Worm (Caenorhabditis elegans) whole organism, L3 larva: ENCODE results near the gene crt-1.

ENCODE experiments used
- R02D3.7 ChIP-seq: fragments of 150-350 bp; optimal IDR thresholded peaks from 2 replicates; lab custom pipeline; 2014; ENCODE audit warnings: missing biosample characterization, missing genetic modification characterization
- ceh-28 ChIP-seq: fragments of 150-350 bp; optimal IDR thresholded peaks from 2 replicates; lab custom pipeline; 2014; ENCODE audit warnings: missing biosample characterization, missing genetic modification reagents, missing genetic modification characterization
- ceh-82 ChIP-seq: fragments of 150-350 bp; optimal IDR thresholded peaks from 2 replicates; lab custom pipeline; 2014; ENCODE audit warnings: missing biosample characterization, missing genetic modification characterization
- daf-12 ChIP-seq: fragments of 150-350 bp; optimal IDR thresholded peaks from 2 replicates; lab custom pipeline; 2014; ENCODE audit warnings: missing biosample characterization, missing genetic modification reagents, missing genetic modification characterization
- jun-1 ChIP-seq: fragments of 150-350 bp; optimal IDR thresholded peaks from 2 replicates; lab custom pipeline; 2014; ENCODE audit warnings: missing biosample characterization, missing genetic modification reagents, missing genetic modification characterization
- lin-15B ChIP-seq: fragments of 150-350 bp; optimal IDR thresholded peaks from 2 replicates; lab custom pipeline; 2014; ENCODE audit warnings: missing biosample characterization, missing genetic modification characterization
- nhr-11 ChIP-seq: fragments of 150-350 bp; optimal IDR thresholded peaks from 2 replicates; lab custom pipeline; 2014; ENCODE audit warnings: missing biosample characterization, missing genetic modification characterization
- nhr-12 ChIP-seq: fragments of 150-350 bp; optimal IDR thresholded peaks from 2 replicates; lab custom pipeline; 2014; ENCODE audit warnings: missing biosample characterization, missing genetic modification characterization
- nhr-237 ChIP-seq: fragments of 150-350 bp; optimal IDR thresholded peaks from 2 replicates; lab custom pipeline; 2014; ENCODE audit warnings: missing biosample characterization, missing genetic modification characterization
- nhr-76 ChIP-seq: fragments of 150-350 bp; sonication (generic microtip); optimal IDR thresholded peaks from 5 replicates; lab custom pipeline; 2014; ENCODE audit warnings: missing biosample characterization, missing genetic modification characterization
- nhr-77 ChIP-seq: fragments of 150-350 bp; optimal IDR thresholded peaks from 2 replicates; lab custom pipeline; 2014; ENCODE audit warnings: missing biosample characterization, missing genetic modification characterization
- ztf-11 ChIP-seq: fragments of 150-350 bp; optimal IDR thresholded peaks from 2 replicates; lab custom pipeline; 2014; ENCODE audit warnings: missing biosample characterization, missing genetic modification characterization

ce11 chrV:6138167-6138566 lies 37.8 kb upstream of the crt-1 start:
- TF ChIP-seq nhr-12 (tag; lab: Kevin White, UChicago) (no peak), nhr-237 (tag; lab: Kevin White, UChicago) (no peak), ceh-82 (tag; lab: Kevin White, UChicago) (no peak), R02D3.7 (tag; lab: Kevin White, UChicago) (no peak), ztf-11 (tag; lab: Kevin White, UChicago) (no peak), nhr-76 (tag; lab: Kevin White, UChicago) (no peak), nhr-11 (no peak), nhr-77 (tag; lab: Kevin White, UChicago) (no peak), lin-15B (no peak), jun-1 (tag; lab: Kevin White, UChicago) (no peak), ceh-28 (tag; lab: Kevin White, UChicago) (no peak), daf-12 (no peak)
